Fruit fly (Drosophila melanogaster) whole organism, embryonic: ENCODE results near the gene Pep.

Source experiments
- Asciz ChIP-seq: fragments of 200-800 bp; sonication (Bioruptor generic); optimal IDR thresholded peaks from 2 replicates; lab custom pipeline; 2017; ENCODE audit warnings: missing biosample characterization, mild to moderate bottlenecking, missing genetic modification characterization, missing genetic modification reagents
- Atf-2 ChIP-seq: fragments of 200-800 bp; sonication (Bioruptor generic); optimal IDR thresholded peaks from 2 replicates; lab custom pipeline; 2016; ENCODE audit warnings: missing biosample characterization, missing genetic modification characterization
- CG10267 ChIP-seq: fragments of 200-800 bp; sonication (Bioruptor generic); optimal IDR thresholded peaks from 2 replicates; lab custom pipeline; 2018; ENCODE audit warnings: missing biosample characterization, mild to moderate bottlenecking, missing genetic modification characterization, moderate library complexity
- CG11398 ChIP-seq: fragments of 200-800 bp; sonication (Bioruptor generic); optimal IDR thresholded peaks from 2 replicates; lab custom pipeline; 2016; ENCODE audit warnings: missing biosample characterization, missing genetic modification characterization
- CG11695 ChIP-seq: fragments of 200-800 bp; sonication (Bioruptor generic); IDR thresholded peaks from 3 replicates; pipeline ENCODE4 v1.3.6; 2022; ENCODE audit warnings: missing biosample characterization, missing genetic modification characterization
- CG12769 ChIP-seq: fragments of 200-800 bp; sonication (Bioruptor generic); optimal IDR thresholded peaks from 2 replicates; lab custom pipeline; 2019; ENCODE audit warnings: missing biosample characterization, mild to moderate bottlenecking, missing genetic modification characterization, moderate library complexity
- CG13123 ChIP-seq: fragments of 200-800 bp; sonication (Bioruptor generic); optimal IDR thresholded peaks from 2 replicates; lab custom pipeline; 2016; ENCODE audit warnings: missing biosample characterization, missing genetic modification characterization
- CG13296 ChIP-seq: fragments of 200-800 bp; sonication (Bioruptor generic); optimal IDR thresholded peaks from 3 replicates; lab custom pipeline; 2018; ENCODE audit warnings: missing biosample characterization, mild to moderate bottlenecking, missing genetic modification characterization
- CG13624 ChIP-seq: fragments of 200-800 bp; sonication (Bioruptor generic); optimal IDR thresholded peaks from 2 replicates; lab custom pipeline; 2016; ENCODE audit warnings: missing biosample characterization, missing genetic modification characterization
- CG14965 ChIP-seq: fragments of 200-800 bp; sonication (Bioruptor generic); optimal IDR thresholded peaks from 2 replicates; lab custom pipeline; 2016; ENCODE audit warnings: missing biosample characterization, missing genetic modification characterization, borderline replicate concordance
- CG1529 ChIP-seq: fragments of 200-800 bp; sonication (Bioruptor generic); optimal IDR thresholded peaks from 3 replicates; lab custom pipeline; 2018; ENCODE audit warnings: missing biosample characterization, missing genetic modification characterization
- CG18262 ChIP-seq: fragments of 200-800 bp; optimal IDR thresholded peaks from 3 replicates; lab custom pipeline; 2019; ENCODE audit warnings: missing biosample characterization, mild to moderate bottlenecking, missing genetic modification characterization, moderate library complexity
- CG2678 ChIP-seq: fragments of 200-800 bp; sonication (Bioruptor generic); optimal IDR thresholded peaks from 3 replicates; lab custom pipeline; 2019; ENCODE audit warnings: missing biosample characterization, mild to moderate bottlenecking, missing genetic modification characterization, moderate library complexity
- CG30431 ChIP-seq: fragments of 200-800 bp; sonication (Bioruptor generic); optimal IDR thresholded peaks from 2 replicates; lab custom pipeline; 2017; ENCODE audit warnings: missing biosample characterization, missing genetic modification characterization
- CG4404 ChIP-seq: fragments of 200-800 bp; sonication (Bioruptor generic); IDR thresholded peaks from 2 replicates; pipeline ENCODE4 v1.3.6; 2022; ENCODE audit warnings: missing biosample characterization, missing genetic modification characterization
- CG4854 ChIP-seq: fragments of 200-800 bp; sonication (Bioruptor generic); optimal IDR thresholded peaks from 2 replicates; lab custom pipeline; 2016; ENCODE audit warnings: missing biosample characterization, missing genetic modification characterization, inconsistent platforms
- CG6254 ChIP-seq: fragments of 200-800 bp; sonication (Bioruptor generic); optimal IDR thresholded peaks from 3 replicates; lab custom pipeline; 2017; ENCODE audit warnings: mild to moderate bottlenecking, missing biosample characterization, missing genetic modification reagents, missing genetic modification characterization
- CG6854 ChIP-seq: fragments of 200-800 bp; sonication (Bioruptor generic); optimal IDR thresholded peaks from 3 replicates; lab custom pipeline; 2017; ENCODE audit warnings: missing biosample characterization, mild to moderate bottlenecking, missing genetic modification characterization
- CG8359 ChIP-seq: fragments of 200-800 bp; sonication (Bioruptor generic); optimal IDR thresholded peaks from 2 replicates; lab custom pipeline; 2017; ENCODE audit warnings: missing biosample characterization, mild to moderate bottlenecking, missing genetic modification characterization, borderline replicate concordance
- CTCF ChIP-seq: fragments of 200-800 bp; sonication (Bioruptor generic); optimal IDR thresholded peaks from 2 replicates; lab custom pipeline; 2017; ENCODE audit warnings: missing biosample characterization, mild to moderate bottlenecking, missing genetic modification characterization, moderate library complexity
- CoRest ChIP-seq: fragments of 200-800 bp; sonication (Bioruptor generic); optimal IDR thresholded peaks from 3 replicates; lab custom pipeline; 2018; ENCODE audit warnings: missing biosample characterization, mild to moderate bottlenecking, missing genetic modification characterization, moderate library complexity
- Deaf1 ChIP-seq: fragments of 200-800 bp; optimal IDR thresholded peaks from 3 replicates; lab custom pipeline; 2019; ENCODE audit warnings: missing biosample characterization, mild to moderate bottlenecking, missing genetic modification characterization, moderate library complexity
- Dip2 ChIP-seq: fragments of 200-800 bp; sonication (Bioruptor generic); IDR thresholded peaks from 2 replicates; pipeline ENCODE4 v1.3.6; 2022; ENCODE audit warnings: missing biosample characterization, missing genetic modification characterization
- E2f2 ChIP-seq: fragments of 200-800 bp; sonication (Bioruptor generic); IDR thresholded peaks from 2 replicates; pipeline ENCODE4 v1.3.6; 2022; ENCODE audit warnings: missing biosample characterization, missing genetic modification characterization
- Ets65A ChIP-seq: fragments of 200-800 bp; sonication (Bioruptor generic); peaks from one replicate; lab custom pipeline; 2016; ENCODE audit warnings: missing biosample characterization, missing genetic modification characterization
- Fer3 ChIP-seq: fragments of 200-800 bp; sonication (Bioruptor generic); optimal IDR thresholded peaks from 2 replicates; lab custom pipeline; 2018; ENCODE audit warnings: missing biosample characterization, mild to moderate bottlenecking, missing genetic modification characterization, moderate library complexity
- NC2β ChIP-seq: fragments of 200-800 bp; sonication (Bioruptor generic); optimal IDR thresholded peaks from 2 replicates; lab custom pipeline; 2016; ENCODE audit warnings: missing biosample characterization, missing genetic modification characterization
- NK7.1 ChIP-seq: fragments of 200-800 bp; sonication (Bioruptor generic); optimal IDR thresholded peaks from 3 replicates; lab custom pipeline; 2016; ENCODE audit warnings: missing biosample characterization, missing genetic modification characterization
- Spps ChIP-seq: fragments of 200-800 bp; sonication (Bioruptor generic); optimal IDR thresholded peaks from 2 replicates; lab custom pipeline; 2018; ENCODE audit warnings: missing biosample characterization, mild to moderate bottlenecking, missing genetic modification characterization
- Taf1 ChIP-seq: fragments of 200-800 bp; sonication (Bioruptor generic); IDR thresholded peaks from 2 replicates; pipeline ENCODE4 v1.3.6; 2022; ENCODE audit warnings: missing biosample characterization, missing genetic modification characterization
- ato ChIP-seq: fragments of 200-800 bp; sonication (Bioruptor generic); IDR thresholded peaks from 2 replicates; pipeline ENCODE4 v1.3.6; 2022; ENCODE audit warnings: missing biosample characterization, missing genetic modification characterization; ENCODE audit not compliant: partially characterized antibody
- bcd ChIP-seq: fragments of 200-800 bp; sonication (Bioruptor generic); optimal IDR thresholded peaks from 2 replicates; lab custom pipeline; 2017; ENCODE audit warnings: missing biosample characterization, mild to moderate bottlenecking, missing genetic modification characterization
- br ChIP-seq: fragments of >200 bp; optimal IDR thresholded peaks from 2 replicates; lab custom pipeline; 2017
- dmrt99B ChIP-seq: fragments of 200-800 bp; sonication (Bioruptor generic); optimal IDR thresholded peaks from 2 replicates; lab custom pipeline; 2018; ENCODE audit warnings: missing biosample characterization, mild to moderate bottlenecking, missing genetic modification characterization, moderate library complexity
- grau ChIP-seq: fragments of 200-800 bp; optimal IDR thresholded peaks from 3 replicates; lab custom pipeline; 2019; ENCODE audit warnings: missing biosample characterization, mild to moderate bottlenecking, missing genetic modification characterization, moderate library complexity
- hkb ChIP-seq, 2 experiments: fragments of 200-800 bp in 1 of 2; fragments of >200 bp in 1 of 2; sonication (Bioruptor generic) in 1 of 2; IDR thresholded peaks in 1 of 2; optimal IDR thresholded peaks in 1 of 2; 2 replicates each; pipeline versions ENCODE4 v1.3.6 to Lab custom; 2017 to 2022; ENCODE audit warnings: missing biosample characterization in 1 of 2, missing genetic modification characterization in 1 of 2
- inv ChIP-seq: fragments of 200-800 bp; sonication (Bioruptor generic); IDR thresholded peaks from 2 replicates; pipeline ENCODE4 v1.3.6; 2022; ENCODE audit warnings: missing biosample characterization, missing genetic modification characterization; ENCODE audit not compliant: partially characterized antibody
- jumu ChIP-seq: fragments of 200-800 bp; sonication (Bioruptor generic); optimal IDR thresholded peaks from 3 replicates; lab custom pipeline; 2016; ENCODE audit warnings: missing biosample characterization, missing genetic modification characterization
- otp ChIP-seq: fragments of 200-800 bp; sonication (Bioruptor generic); IDR thresholded peaks from 3 replicates; pipeline ENCODE4, ENCODE4 v1.3.6; 2022; ENCODE audit warnings: missing biosample characterization, missing genetic modification characterization
- prd ChIP-seq, 3 experiments: fragments of >200 bp in 2 of 3; fragments of 200-800 bp in 1 of 3; sonication (Bioruptor generic) in 1 of 3; optimal IDR thresholded peaks in 2 of 3; IDR thresholded peaks in 1 of 3; 2 replicates in 2 of 3; 3 replicates in 1 of 3; pipeline versions ENCODE4 v1.3.6 to Lab custom; 2017 to 2022; ENCODE audit warnings: missing biosample characterization in 1 of 3, missing genetic modification characterization in 1 of 3
- psq ChIP-seq: fragments of 200-800 bp; sonication (Bioruptor generic); optimal IDR thresholded peaks from 2 replicates; lab custom pipeline; 2017; ENCODE audit warnings: missing biosample characterization, missing genetic modification characterization
- pum ChIP-seq: fragments of 200-800 bp; sonication (Bioruptor generic); optimal IDR thresholded peaks from 2 replicates; lab custom pipeline; 2016; ENCODE audit warnings: missing biosample characterization, missing genetic modification characterization
- schlank ChIP-seq: fragments of 200-800 bp; sonication (Bioruptor generic); optimal IDR thresholded peaks from 2 replicates; lab custom pipeline; 2018; ENCODE audit warnings: missing biosample characterization, mild to moderate bottlenecking, missing genetic modification characterization
- sens-2 ChIP-seq: fragments of 200-800 bp; sonication (Bioruptor generic); IDR thresholded peaks from 2 replicates; pipeline ENCODE4 v1.3.6; 2022; ENCODE audit warnings: missing biosample characterization, missing genetic modification characterization
- sim ChIP-seq: fragments of 200-800 bp; sonication (Bioruptor generic); IDR thresholded peaks from 2 replicates; pipeline ENCODE4 v1.3.6; 2022; ENCODE audit warnings: missing biosample characterization, missing genetic modification characterization
- sob ChIP-seq: fragments of 200-800 bp; sonication (Bioruptor generic); IDR thresholded peaks from 2 replicates; pipeline ENCODE4 v1.3.6; 2022; ENCODE audit warnings: missing biosample characterization, missing genetic modification characterization
- sr ChIP-seq: fragments of 200-800 bp; sonication (Bioruptor generic); IDR thresholded peaks from 3 replicates; pipeline ENCODE4 v1.3.6; 2022; ENCODE audit warnings: missing biosample characterization, missing genetic modification characterization
- trem ChIP-seq: fragments of 200-800 bp; optimal IDR thresholded peaks from 3 replicates; lab custom pipeline; 2019; ENCODE audit warnings: missing biosample characterization, mild to moderate bottlenecking, missing genetic modification characterization, moderate library complexity
- tup ChIP-seq: fragments of 200-800 bp; sonication (Bioruptor generic); optimal IDR thresholded peaks from 2 replicates; lab custom pipeline; 2016; ENCODE audit warnings: missing biosample characterization, mild to moderate bottlenecking, missing genetic modification characterization, moderate library complexity
- wek ChIP-seq: fragments of 200-800 bp; sonication (Bioruptor generic); optimal IDR thresholded peaks from 3 replicates; lab custom pipeline; 2018; ENCODE audit warnings: missing biosample characterization, mild to moderate bottlenecking, missing genetic modification characterization, moderate library complexity

Pep gene

DNA sequence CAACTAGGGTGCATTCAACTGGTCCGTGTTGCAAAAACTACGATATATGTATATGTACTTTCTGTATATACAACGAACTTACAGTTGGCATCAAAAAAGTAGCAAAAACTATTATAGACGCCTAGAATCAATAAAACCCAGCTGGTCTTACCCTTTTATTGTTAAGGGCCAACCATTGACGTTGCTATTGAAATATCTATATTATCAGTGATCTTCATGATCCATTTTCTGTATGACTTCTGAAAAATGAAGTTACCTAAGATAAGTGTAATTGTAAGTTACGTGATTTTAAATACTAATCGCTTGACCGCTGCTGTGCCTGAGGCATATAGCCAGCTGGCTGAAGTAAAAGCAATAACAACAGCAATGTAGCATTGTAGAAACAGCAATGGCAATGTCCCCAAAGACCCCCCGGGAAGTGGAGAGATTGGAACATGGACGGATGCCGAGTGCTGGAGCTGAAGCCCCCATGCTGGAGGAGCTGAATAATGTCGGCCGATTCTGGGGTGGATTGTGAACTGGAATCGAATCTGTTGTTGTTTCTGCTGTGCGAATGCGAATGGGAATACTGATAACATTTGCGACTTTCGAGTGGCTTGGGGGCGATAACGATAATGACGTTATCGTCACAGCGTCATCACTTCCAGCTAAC, 13.0 kb upstream of the Pep start (continued):
- TF ChIP-seq pum (GFP tag; lab: Kevin White, UChicago) (no peak), CG6854 (GFP tag; lab: Kevin White, UChicago) (peak; percentile 36), CG13624 (GFP tag; lab: Kevin White, UChicago) (no peak), Spps (peak; percentile 15), CG6254 (GFP tag; lab: Kevin White, UChicago) (peak; percentile 39), E2f2 (GFP tag; lab: Robert Waterston, UW) (peak; percentile 8; the same call in 1 of the 2 replicates), CG4854 (GFP tag; lab: Kevin White, UChicago) (peak; percentile 34), CG13123 (GFP tag; lab: Kevin White, UChicago) (no peak), CG12769 (tag; lab: Kevin White, UChicago) (no peak), inv (no peak), sr (no peak), jumu (GFP tag; lab: Kevin White, UChicago) (no peak), Fer3 (tag; lab: Kevin White, UChicago) (peak; percentile 7), wek (no peak), tup (no peak), hkb (optimal IDR thresholded peaks at IDR 0.05; lab: Kevin White, UChicago) (no peak), hkb (GFP tag; IDR thresholded peaks at IDR 0.05; lab: Robert Waterston, UW) (peak; percentile 44), CG2678 (peak; percentile 62), CG11398 (GFP tag; lab: Kevin White, UChicago) (no peak), sens-2 (GFP tag; lab: Robert Waterston, UW) (peak; percentile 38; the same call in 1 of the 2 replicates), CG11695 (GFP tag; lab: Robert Waterston, UW) (0 out of 3 replicates have a peak, but pooled peaks have one; percentile 42), CTCF (GFP tag; lab: Kevin White, UChicago) (peak; percentile 10), dmrt99B (tag; lab: Kevin White, UChicago) (peak; percentile 54), Ets65A (peak; percentile 89), CG8359 (GFP tag; lab: Kevin White, UChicago) (peak; percentile 29), sim (no peak), bcd (GFP tag; lab: Kevin White, UChicago) (peak; percentile 22), CG4404 (GFP tag; lab: Robert Waterston, UW) (no peak), otp (GFP tag; lab: Robert Waterston, UW) (no peak), Taf1 (GFP tag; lab: Robert Waterston, UW) (no peak), NK7.1 (GFP tag; lab: Kevin White, UChicago) (no peak), CoRest (tag; lab: Kevin White, UChicago) (peak; percentile 36), psq (GFP tag; lab: Kevin White, UChicago) (no peak), CG18262 (peak; percentile 52), Dip2 (no peak), trem (tag; lab: Kevin White, UChicago) (peak; percentile 47), sob (0 out of 2 replicates have a peak, but pooled peaks have one; percentile 28), CG10267 (tag; lab: Kevin White, UChicago) (peak; percentile 27), CG14965 (no peak), Atf-2 (GFP tag; lab: Kevin White, UChicago) (no peak), NC2β (GFP tag; lab: Kevin White, UChicago) (no peak), CG1529 (GFP tag; lab: Kevin White, UChicago) (no peak), schlank (tag; lab: Kevin White, UChicago) (no peak), prd (optimal IDR thresholded peaks at IDR 0.05; lab: Kevin White, UChicago) (no peak), prd (GFP tag; IDR thresholded peaks at IDR 0.05; lab: Robert Waterston, UW) (peak; percentile 40; the same call in 1 of the 3 replicates), Deaf1 (tag; lab: Kevin White, UChicago) (no peak), ato (no peak), Asciz (GFP tag; lab: Kevin White, UChicago) (peak; percentile 50), CG13296 (GFP tag; lab: Kevin White, UChicago) (no peak), br (lab: Kevin White, UChicago) (no peak), CG30431 (GFP tag; lab: Kevin White, UChicago) (peak; percentile 14), grau (peak; percentile 43)
